Worm (Caenorhabditis elegans) whole organism, L4/young adult: ENCODE results near the gene hpo-36.

Experiments used
- dao-5 ChIP-seq: sonication (generic microtip); optimal IDR thresholded peaks from 2 replicates; lab custom pipeline; 2016; ENCODE audit warnings: missing genotype, missing genetic modification characterization, moderate library complexity, missing compliant biosample characterization
- him-1 ChIP-seq: sonication (generic microtip); optimal IDR thresholded peaks from 2 replicates; lab custom pipeline; 2016; ENCODE audit warnings: missing genotype, missing genetic modification reagents, missing genetic modification characterization, missing compliant biosample characterization

- TF ChIP-seq dao-5 (no peak), him-1 (no peak)
These were observed 34.5 kb downstream of the hpo-36 start, which contains the start of gene lin-40 for ce11 chrV:3704688-3705087.
